Worm (Caenorhabditis elegans) whole organism, late embryonic: ENCODE measurements around the gene F49E2.5.

Experiments
- ama-1 ChIP-seq: fragments of 150-350 bp; optimal IDR thresholded peaks from 2 replicates; lab custom pipeline; 2014
- dmd-4 ChIP-seq: sonication (generic microtip); optimal IDR thresholded peaks from 2 replicates; lab custom pipeline; 2016; ENCODE audit warnings: borderline replicate concordance, missing genetic modification characterization, missing compliant biosample characterization
- fkh-10 ChIP-seq: fragments of 150-350 bp; optimal IDR thresholded peaks from 2 replicates; lab custom pipeline; 2014; ENCODE audit warnings: missing biosample characterization, missing genetic modification reagents, missing genetic modification characterization
- fkh-6 ChIP-seq: sonication (generic microtip); optimal IDR thresholded peaks from 2 replicates; lab custom pipeline; 2016; ENCODE audit warnings: missing genetic modification characterization, missing compliant biosample characterization
- hlh-13 ChIP-seq: fragments of 200-800 bp; sonication (Bioruptor generic); optimal IDR thresholded peaks from 2 replicates; lab custom pipeline; 2018; ENCODE audit warnings: mild to moderate bottlenecking, missing genetic modification characterization, missing compliant biosample characterization
- hlh-6 ChIP-seq: sonication (generic microtip); optimal IDR thresholded peaks from 2 replicates; lab custom pipeline; 2016; ENCODE audit warnings: missing genotype, missing genetic modification characterization, missing compliant biosample characterization
- nhr-11 ChIP-seq: fragments of 150-350 bp; optimal IDR thresholded peaks from 2 replicates; lab custom pipeline; 2014; ENCODE audit warnings: missing biosample characterization, missing genetic modification characterization
- pat-9 ChIP-seq: fragments of 200-800 bp; sonication (Bioruptor generic); optimal IDR thresholded peaks from 2 replicates; lab custom pipeline; 2018; ENCODE audit warnings: mild to moderate bottlenecking, missing genetic modification characterization, moderate library complexity, missing compliant biosample characterization
- rnt-1 ChIP-seq: sonication (generic microtip); optimal IDR thresholded peaks from 2 replicates; lab custom pipeline; 2016; ENCODE audit warnings: missing genetic modification characterization, missing compliant biosample characterization
- unc-3 ChIP-seq, 2 experiments: fragments of 200-800 bp in 1 of 2; sonication (Bioruptor generic) in 1 of 2; sonication (generic microtip) in 1 of 2; conservative IDR thresholded peaks in 1 of 2; optimal IDR thresholded peaks in 1 of 2; 2 replicates each; pipeline versions ENCODE4 v1.3.6 to Lab custom; 2016 to 2022; ENCODE audit warnings: missing compliant biosample characterization in 2 of 2, missing genetic modification characterization in 2 of 2, missing genetic modification reagents in 1 of 2
- unc-86 ChIP-seq: sonication (generic microtip); optimal IDR thresholded peaks from 2 replicates; lab custom pipeline; 2016; ENCODE audit warnings: missing genetic modification characterization, missing compliant biosample characterization

- TF ChIP-seq fkh-10 (no peak), unc-3 (GFP tag; conservative IDR thresholded peaks at IDR 0.05; lab: Robert Waterston, UW) (no peak), unc-3 (tag; optimal IDR thresholded peaks at IDR 0.05; lab: Kevin White, UChicago) (no peak), hlh-13 (GFP tag; lab: Kevin White, UChicago) (no peak), dmd-4 (tag; lab: Kevin White, UChicago) (no peak), fkh-6 (no peak), hlh-6 (tag; lab: Kevin White, UChicago) (no peak), nhr-11 (tag; lab: Kevin White, UChicago) (no peak), ama-1 (lab: Kevin White, UChicago) (no peak), pat-9 (tag; lab: Kevin White, UChicago) (no peak), unc-86 (no peak), rnt-1 (tag; lab: Kevin White, UChicago) (no peak)
Observed at ce11 chrX:9568574-9568973, 25.1 kb downstream of the F49E2.5 start.
